Worm (Caenorhabditis elegans) whole organism, midembryonic: ENCODE results near the gene F08D12.3.

ENCODE experiments used
- cog-1 ChIP-seq: sonication (generic microtip); optimal IDR thresholded peaks from 2 replicates; lab custom pipeline; 2016; ENCODE audit warnings: missing genetic modification characterization, missing compliant biosample characterization
- ztf-23 ChIP-seq: fragments of 200-800 bp; sonication (Bioruptor generic); IDR thresholded peaks from 2 replicates; pipeline ENCODE4 v1.3.6; 2022; ENCODE audit warnings: missing genetic modification reagents, missing genetic modification characterization, missing compliant biosample characterization

- no peak for TF ChIP-seq cog-1 (tag; lab: Kevin White, UChicago)
- no peak for TF ChIP-seq ztf-23 (GFP tag; lab: Robert Waterston, UW)
Observed at ce11 chrII:2804245-2804644, 24.9 kb downstream of the F08D12.3 start.
